Worm (Caenorhabditis elegans) whole organism, L4/young adult: ENCODE data around the gene cyp-33B1.

Source experiments
- W03F9.2 ChIP-seq: fragments of 150-350 bp; optimal IDR thresholded peaks from 2 replicates; lab custom pipeline; 2014; ENCODE audit warnings: missing biosample characterization, missing genetic modification characterization
- dao-5 ChIP-seq: sonication (generic microtip); optimal IDR thresholded peaks from 2 replicates; lab custom pipeline; 2016; ENCODE audit warnings: missing genotype, missing genetic modification characterization, moderate library complexity, missing compliant biosample characterization
- him-1 ChIP-seq: sonication (generic microtip); optimal IDR thresholded peaks from 2 replicates; lab custom pipeline; 2016; ENCODE audit warnings: missing genotype, missing genetic modification reagents, missing genetic modification characterization, missing compliant biosample characterization

DNA sequence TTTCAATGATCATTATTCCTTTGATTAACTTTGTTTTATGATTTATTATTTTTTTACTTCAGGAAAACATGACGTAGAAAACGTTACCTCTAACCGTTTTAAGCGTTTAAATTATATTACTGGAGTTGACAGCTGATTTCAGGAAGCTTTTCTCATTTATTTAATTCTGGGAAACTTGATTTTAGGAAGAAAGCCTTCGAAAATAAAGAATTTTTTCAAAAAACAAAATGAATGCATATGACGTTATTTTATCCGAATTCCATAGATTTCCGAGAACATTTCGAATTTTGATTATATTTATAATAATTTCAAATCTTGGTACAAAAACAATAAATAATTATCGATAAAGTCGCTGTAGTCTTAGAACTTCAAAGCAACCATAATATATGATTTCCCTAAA, 8.1 kb downstream of the cyp-33B1 start:
- TF ChIP-seq him-1 (no peak), dao-5 (tag; lab: Kevin White, UChicago) (no peak), W03F9.2 (tag; lab: Kevin White, UChicago) (no peak)
